Worm (Caenorhabditis elegans): ENCODE measurements around the gene F35E12.10.

Gene F35E12.10

ce11 chrV:13790557-13790956 lies 42.0 kb upstream of the F35E12.10 start (continued):
- peak in 2 of 6 experiments; percentile 54 to 67 for TF ChIP-seq elt-3 (tag; optimal IDR thresholded peaks at IDR 0.05)
- no peak for TF ChIP-seq mdl-1 (tag; optimal IDR thresholded peaks at IDR 0.05)
- TF ChIP-seq blmp-1 (tag; optimal IDR thresholded peaks at IDR 0.05) = peak; percentile 54
- TF ChIP-seq nhr-12 (tag; optimal IDR thresholded peaks at IDR 0.05) = no peak
- peak; percentile 32 for TF ChIP-seq vab-15 (tag; optimal IDR thresholded peaks at IDR 0.05)
- no peak for TF ChIP-seq unc-98 (GFP tag; IDR thresholded peaks at IDR 0.05)
- no peak for TF ChIP-seq sptf-1 (tag; optimal IDR thresholded peaks at IDR 0.05)
- no peak for TF ChIP-seq mef-2 (tag; optimal IDR thresholded peaks at IDR 0.05)
- no peak for TF ChIP-seq isw-1 (GFP tag; IDR thresholded peaks at IDR 0.05)
- peak; percentile 60 for TF ChIP-seq nhr-71 (tag; optimal IDR thresholded peaks at IDR 0.05)
- no peak for TF ChIP-seq lin-13 (GFP tag; optimal IDR thresholded peaks at IDR 0.05)
- no peak for TF ChIP-seq zip-4 (GFP tag; optimal IDR thresholded peaks at IDR 0.05)
- TF ChIP-seq nhr-19 (GFP tag; conservative IDR thresholded peaks at IDR 0.05) = peak; percentile 41; the same call in 1 of the 2 replicates
- TF ChIP-seq nhr-20 (tag; optimal IDR thresholded peaks at IDR 0.05) = peak; percentile 63
- no peak for TF ChIP-seq nhr-84 (tag; optimal IDR thresholded peaks at IDR 0.05)
- no peak for TF ChIP-seq C16A3.4 (tag; optimal IDR thresholded peaks at IDR 0.05)
- peak; percentile 20 for TF ChIP-seq tbx-2 (tag; optimal IDR thresholded peaks at IDR 0.05)
- no peak for TF ChIP-seq C04F5.9 (tag; optimal IDR thresholded peaks at IDR 0.05)
- TF ChIP-seq nhr-28 (tag; optimal IDR thresholded peaks at IDR 0.05) = no peak
- no peak for TF ChIP-seq lir-3 (tag; optimal IDR thresholded peaks at IDR 0.05; ENCODE audit: poor library complexity)
- no peak for TF ChIP-seq dsc-1 (tag; optimal IDR thresholded peaks at IDR 0.05)
- no peak for TF ChIP-seq irx-1 (tag; optimal IDR thresholded peaks at IDR 0.05)
- peak; percentile 37 for TF ChIP-seq mep-1 (tag; optimal IDR thresholded peaks at IDR 0.05)

ce11 chrV:13790117-13790516 lies 41.6 kb upstream of the F35E12.10 start:
- TF ChIP-seq isw-1 (GFP tag; IDR thresholded peaks at IDR 0.05) = no peak
- TF ChIP-seq fkh-8 (tag; optimal IDR thresholded peaks at IDR 0.05) = peak; percentile 6

ce11 chrV:13789362-13789761 lies 40.8 kb upstream of the F35E12.10 start:
- peak; percentile 95 for TF ChIP-seq nhr-71 (tag; optimal IDR thresholded peaks at IDR 0.05)
- peak; percentile 83 for TF ChIP-seq unc-86 (tag; optimal IDR thresholded peaks at IDR 0.05)
- TF ChIP-seq blmp-1 (tag; optimal IDR thresholded peaks at IDR 0.05) = peak; percentile 65
- no peak for TF ChIP-seq ces-1 (GFP tag; optimal IDR thresholded peaks at IDR 0.05)
- peak; percentile 70 for TF ChIP-seq isw-1 (GFP tag; IDR thresholded peaks at IDR 0.05)
- TF ChIP-seq alr-1 (tag; optimal IDR thresholded peaks at IDR 0.05; ENCODE audit: borderline replicate concordance) = no peak
- TF ChIP-seq ceh-90 (tag; optimal IDR thresholded peaks at IDR 0.05) = no peak
- TF ChIP-seq ceh-8 (GFP tag; optimal IDR thresholded peaks at IDR 0.05) = no peak
- peak; percentile 88 for TF ChIP-seq lin-15B (tag; optimal IDR thresholded peaks at IDR 0.05)
- TF ChIP-seq nhr-77 (tag; optimal IDR thresholded peaks at IDR 0.05) = peak; percentile 87
- TF ChIP-seq egl-13 (tag; optimal IDR thresholded peaks at IDR 0.05) = peak; percentile 77
- no peak for TF ChIP-seq aha-1 (tag; optimal IDR thresholded peaks at IDR 0.05)
- peak; percentile 79 to 80 for TF ChIP-seq lin-35 (GFP tag; optimal IDR thresholded peaks at IDR 0.05)
- TF ChIP-seq hpl-2 (GFP tag; optimal IDR thresholded peaks at IDR 0.05) = peak; percentile 28
- peak; percentile 34 for TF ChIP-seq aly-2 (tag; optimal IDR thresholded peaks at IDR 0.05)
- peak; percentile 5 for TF ChIP-seq nhr-11 (tag; optimal IDR thresholded peaks at IDR 0.05)
- peak; percentile 64 for TF ChIP-seq nhr-90 (tag; optimal IDR thresholded peaks at IDR 0.05; ENCODE audit: poor library complexity)
- TF ChIP-seq grh-1 (GFP tag; IDR thresholded peaks at IDR 0.05) = peak; percentile 55
- TF ChIP-seq fos-1 (tag; optimal IDR thresholded peaks at IDR 0.05) = peak; percentile 76
- peak; percentile 87 for TF ChIP-seq tbx-2 (tag; optimal IDR thresholded peaks at IDR 0.05)
- no peak for TF ChIP-seq vab-15 (tag; optimal IDR thresholded peaks at IDR 0.05)
- peak; percentile 75 for TF ChIP-seq nhr-85 (tag)
- TF ChIP-seq egl-27 (tag; optimal IDR thresholded peaks at IDR 0.05) = peak; percentile 21 to 68
- TF ChIP-seq sup-37 (GFP tag; optimal IDR thresholded peaks at IDR 0.05) = no peak
- TF ChIP-seq nhr-19 (GFP tag; conservative IDR thresholded peaks at IDR 0.05) = peak; percentile 84
- TF ChIP-seq hlh-4 (tag; optimal IDR thresholded peaks at IDR 0.05) = no peak
- peak; percentile 29 for TF ChIP-seq pqm-1 (tag; optimal IDR thresholded peaks at IDR 0.05)
- no peak for TF ChIP-seq irx-1 (tag; optimal IDR thresholded peaks at IDR 0.05)
- peak; percentile 30 to 76 (median 65) for TF ChIP-seq dpl-1 (GFP tag; optimal IDR thresholded peaks at IDR 0.05)
- TF ChIP-seq efl-3 (GFP tag; optimal IDR thresholded peaks at IDR 0.05) = no peak
- TF ChIP-seq hlh-17 (GFP tag; optimal IDR thresholded peaks at IDR 0.05; ENCODE audit: borderline replicate concordance) = no peak
- TF ChIP-seq ceh-82 (tag; optimal IDR thresholded peaks at IDR 0.05) = peak; percentile 57 to 92 (median 83)

Measured in whole organism, L1 larva.